Worm (Caenorhabditis elegans): ENCODE measurements around the gene C02F5.12.

The C02F5.12 gene

ce11 chrIII:8247051-8247450 lies 4.2 kb upstream of the C02F5.12 start, which contains the start of gene C02F5.13:
TSS of gene C02F5.13 (plus strand) at chrIII:8247351.
- no peak for TF ChIP-seq unc-39 (tag; optimal IDR thresholded peaks at IDR 0.05)
- TF ChIP-seq ces-1 (GFP tag; optimal IDR thresholded peaks at IDR 0.05): no peak
- TF ChIP-seq mes-2 (tag; optimal IDR thresholded peaks at IDR 0.05; ENCODE audit: poor library complexity, severe bottlenecking): no peak
- TF ChIP-seq zag-1 (tag; optimal IDR thresholded peaks at IDR 0.05): no peak
- no peak for TF ChIP-seq ceh-28 (tag; optimal IDR thresholded peaks at IDR 0.05)
- TF ChIP-seq Y5F2A.4 (GFP tag; optimal IDR thresholded peaks at IDR 0.05): no peak
- no peak for TF ChIP-seq saeg-2 (GFP tag; IDR thresholded peaks at IDR 0.05)
- TF ChIP-seq daf-16 (GFP tag; optimal IDR thresholded peaks at IDR 0.05): no peak
- TF ChIP-seq daf-16 (tag; optimal IDR thresholded peaks at IDR 0.05): no peak
- TF ChIP-seq ztf-11 (tag; optimal IDR thresholded peaks at IDR 0.05): no peak
- TF ChIP-seq lsy-2 (tag; optimal IDR thresholded peaks at IDR 0.05): no peak
- TF ChIP-seq ama-1 (optimal IDR thresholded peaks at IDR 0.05): no peak
- no peak for TF ChIP-seq madf-5 (GFP tag; IDR thresholded peaks at IDR 0.05)
- TF ChIP-seq spr-1 (tag; optimal IDR thresholded peaks at IDR 0.05): no peak
- TF ChIP-seq dve-1 (tag; optimal IDR thresholded peaks at IDR 0.05; ENCODE audit: insufficient read depth): no peak

- TF ChIP-seq ceh-32 (tag; optimal IDR thresholded peaks at IDR 0.05; ENCODE audit: poor library complexity): no peak
- no peak for TF ChIP-seq lin-39 (tag; optimal IDR thresholded peaks at IDR 0.05)
- no peak for TF ChIP-seq mdl-1 (tag; optimal IDR thresholded peaks at IDR 0.05)
- TF ChIP-seq zfp-3 (GFP tag; conservative IDR thresholded peaks at IDR 0.05): no peak
- no peak for TF ChIP-seq ceh-62 (tag; optimal IDR thresholded peaks at IDR 0.05)
- no peak for TF ChIP-seq set-16 (GFP tag; IDR thresholded peaks at IDR 0.05)
These were observed 2.8 kb upstream of the C02F5.12 start, which contains the start of gene C02F5.3 for ce11 chrIII:8245591-8245990. TSS of gene C02F5.3 (plus strand) at chrIII:8245891.

ce11 chrIII:8244052-8244451 lies 1.2 kb upstream of the C02F5.12 start, which contains the start of the genes pbs-6 and cids-1:
TSS of gene pbs-6 (minus strand) at chrIII:8244092.
TSS of gene cids-1 (plus strand) at chrIII:8244445.
- TF ChIP-seq hmg-1.1 (GFP tag; IDR thresholded peaks at IDR 0.05) (no peak), lsy-2 (tag; optimal IDR thresholded peaks at IDR 0.05) (peak in 1 of 2 experiments; percentile 59), mep-1 (tag; optimal IDR thresholded peaks at IDR 0.05) (no peak), dmd-9 (GFP tag; IDR thresholded peaks at IDR 0.05) (no peak), saeg-2 (GFP tag; IDR thresholded peaks at IDR 0.05) (no peak), sdz-12 (GFP tag; optimal IDR thresholded peaks at IDR 0.05) (no peak), cey-2 (tag; optimal IDR thresholded peaks at IDR 0.05; ENCODE audit: borderline replicate concordance, insufficient read depth) (no peak), pha-4 (GFP tag; IDR thresholded peaks at IDR 0.05) (no peak), pha-4 (tag; optimal IDR thresholded peaks at IDR 0.05) (no peak), hif-1 (tag; optimal IDR thresholded peaks at IDR 0.05) (no peak), gei-8 (GFP tag; optimal IDR thresholded peaks at IDR 0.05) (no peak), ztf-7 (tag; optimal IDR thresholded peaks at IDR 0.05) (no peak), attf-4 (tag; optimal IDR thresholded peaks at IDR 0.05) (no peak), madf-9 (GFP tag; conservative IDR thresholded peaks at IDR 0.05) (no peak), dpl-1 (GFP tag; optimal IDR thresholded peaks at IDR 0.05) (peak; percentile 26), php-3 (GFP tag; IDR thresholded peaks at IDR 0.05) (no peak), jun-1 (tag; optimal IDR thresholded peaks at IDR 0.05) (no peak), ama-1 (optimal IDR thresholded peaks at IDR 0.05) (no peak), mes-2 (tag; optimal IDR thresholded peaks at IDR 0.05; ENCODE audit: poor library complexity, severe bottlenecking) (peak; percentile 36), Y105C5A.15 (GFP tag; IDR thresholded peaks at IDR 0.05) (no peak), lin-38 (GFP tag; IDR thresholded peaks at IDR 0.05) (0 out of 2 replicates have a peak, but pooled peaks have one; percentile 14)

All from whole organism, L4 larva.